Worm (Caenorhabditis elegans) whole organism, L4/young adult: ENCODE data around the gene Y54G2A.50.
"Not testable (repeated sequence)": the region's sequence is repeated elsewhere in the genome, so short reads cannot be mapped to it uniquely, and the experiment has no call there.

ENCODE experiments used
- W03F9.2 ChIP-seq: fragments of 150-350 bp; optimal IDR thresholded peaks from 2 replicates; lab custom pipeline; 2014; ENCODE audit warnings: missing biosample characterization, missing genetic modification characterization
- dao-5 ChIP-seq: sonication (generic microtip); optimal IDR thresholded peaks from 2 replicates; lab custom pipeline; 2016; ENCODE audit warnings: missing genotype, missing genetic modification characterization, moderate library complexity, missing compliant biosample characterization

DNA sequence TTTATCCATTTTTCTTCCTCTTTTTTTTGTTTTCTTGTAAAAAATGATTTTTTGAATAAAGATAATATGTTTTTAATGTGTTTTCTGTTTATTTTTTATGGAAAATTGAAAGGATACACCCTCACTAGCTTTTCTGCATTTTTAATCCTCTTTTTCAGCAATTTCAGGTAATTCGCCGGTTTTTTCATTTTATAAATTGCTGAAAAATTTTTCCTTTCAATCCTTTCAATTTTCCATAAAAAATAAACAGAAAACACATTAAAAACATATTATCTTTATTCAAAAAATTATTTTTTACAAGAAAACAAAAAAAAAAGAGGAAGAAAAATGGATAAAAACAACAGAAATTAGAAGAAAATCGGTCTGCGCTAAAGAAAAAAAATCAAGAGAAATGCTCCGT lies at the start of gene Y54G2A.50:
- not testable (repeated sequence) for TF ChIP-seq W03F9.2, dao-5 (tag; lab: Kevin White, UChicago)
